Worm (Caenorhabditis elegans): ENCODE data around the gene decr-1.2.
A peak's percentile ranks its signal among the peaks of the same experiment; 100 is the strongest.

Gene decr-1.2

DNA sequence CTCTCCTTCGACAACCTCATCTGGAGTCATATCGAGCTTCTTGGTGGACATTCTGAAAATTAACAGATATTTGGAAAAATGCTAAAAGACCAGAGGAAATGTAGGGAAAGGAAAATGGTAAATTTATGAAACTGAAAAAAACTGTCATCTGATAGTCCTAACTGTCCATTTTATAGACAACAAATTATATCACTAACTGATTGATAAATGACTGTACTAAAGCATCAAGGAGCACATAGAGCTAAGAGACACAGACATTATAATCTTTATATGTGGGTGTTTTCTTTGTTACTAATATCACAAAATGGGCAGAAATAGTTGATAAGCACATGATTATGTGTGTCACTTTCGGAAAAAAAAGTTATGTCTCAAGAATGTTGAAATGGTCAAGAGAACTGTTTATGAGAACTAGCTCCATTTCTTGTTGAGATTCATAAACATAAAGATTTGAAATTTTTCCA lies 21.4 kb downstream of the decr-1.2 start, which contains the start of gene F54C9.3:
TSS of gene F54C9.3 (minus strand) at position 51 of the 461 bp plus-strand sequence.
- TF ChIP-seq aly-2 (tag; optimal IDR thresholded peaks at IDR 0.05) (no peak), madf-9 (GFP tag; conservative IDR thresholded peaks at IDR 0.05) (no peak), php-3 (GFP tag; IDR thresholded peaks at IDR 0.05) (peak; percentile 99), Y75B8A.6 (GFP tag; IDR thresholded peaks at IDR 0.05) (no peak), nhr-76 (tag; optimal IDR thresholded peaks at IDR 0.05) (no peak), nhr-237 (tag; optimal IDR thresholded peaks at IDR 0.05) (no peak), nhr-25 (tag; optimal IDR thresholded peaks at IDR 0.05; ENCODE audit: borderline replicate concordance, insufficient read depth) (no peak), F44E2.7 (GFP tag; IDR thresholded peaks at IDR 0.05) (no peak), fkh-10 (GFP tag; optimal IDR thresholded peaks at IDR 0.05) (no peak), nhr-11 (tag; optimal IDR thresholded peaks at IDR 0.05) (no peak), ceh-28 (tag; optimal IDR thresholded peaks at IDR 0.05) (no peak), vab-7 (GFP tag; IDR thresholded peaks at IDR 0.05) (no peak), nhr-28 (tag; optimal IDR thresholded peaks at IDR 0.05) (peak; percentile 95), saeg-2 (GFP tag; IDR thresholded peaks at IDR 0.05) (no peak), nhr-6 (tag; optimal IDR thresholded peaks at IDR 0.05) (no peak), nhr-48 (tag; optimal IDR thresholded peaks at IDR 0.05) (peak; percentile 30), lin-29 (GFP tag; IDR thresholded peaks at IDR 0.05) (no peak), lin-15B (tag; optimal IDR thresholded peaks at IDR 0.05) (no peak), aha-1 (tag) (no peak), ztf-7 (tag; optimal IDR thresholded peaks at IDR 0.05) (no peak), ctbp-1 (GFP tag; IDR thresholded peaks at IDR 0.05) (no peak), hlh-30 (tag; optimal IDR thresholded peaks at IDR 0.05; ENCODE audit: insufficient read depth) (peak; percentile 50), dve-1 (tag; optimal IDR thresholded peaks at IDR 0.05; ENCODE audit: insufficient read depth) (peak; percentile 92), ceh-20 (GFP tag; IDR thresholded peaks at IDR 0.05) (peak; percentile 96), nhr-41 (GFP tag; IDR thresholded peaks at IDR 0.05) (no peak), rbr-2 (tag; optimal IDR thresholded peaks at IDR 0.05) (no peak), nhr-10 (tag; optimal IDR thresholded peaks at IDR 0.05) (no peak), hmg-1.1 (GFP tag; IDR thresholded peaks at IDR 0.05) (no peak), D1046.2 (GFP tag; IDR thresholded peaks at IDR 0.05) (no peak), snpc-4 (tag; optimal IDR thresholded peaks at IDR 0.05) (no peak), mxl-3 (GFP tag; optimal IDR thresholded peaks at IDR 0.05) (no peak), lin-1 (GFP tag; IDR thresholded peaks at IDR 0.05) (peak; percentile 62), attf-4 (tag; optimal IDR thresholded peaks at IDR 0.05) (no peak), dmd-9 (GFP tag; IDR thresholded peaks at IDR 0.05) (no peak), pha-4 (GFP tag; IDR thresholded peaks at IDR 0.05) (no peak), pha-4 (tag; optimal IDR thresholded peaks at IDR 0.05) (no peak), lim-7 (GFP tag; IDR thresholded peaks at IDR 0.05) (no peak), cey-2 (tag; optimal IDR thresholded peaks at IDR 0.05; ENCODE audit: borderline replicate concordance, insufficient read depth) (no peak), spr-1 (tag; optimal IDR thresholded peaks at IDR 0.05) (no peak), snpc-1.2 (GFP tag; IDR thresholded peaks at IDR 0.05) (no peak), ces-1 (GFP tag; optimal IDR thresholded peaks at IDR 0.05) (no peak), zfp-2 (tag; optimal IDR thresholded peaks at IDR 0.05) (no peak), F37D6.2 (tag; optimal IDR thresholded peaks at IDR 0.05) (no peak), ama-1 (optimal IDR thresholded peaks at IDR 0.05) (peak; percentile 25), R02D3.7 (tag; optimal IDR thresholded peaks at IDR 0.05) (no peak), daf-12 (tag; optimal IDR thresholded peaks at IDR 0.05) (no peak), T20F7.1 (GFP tag; optimal IDR thresholded peaks at IDR 0.05) (peak; percentile 48), daf-16 (GFP tag; optimal IDR thresholded peaks at IDR 0.05) (peak in 1 of 2 experiments; percentile 14), daf-16 (tag; optimal IDR thresholded peaks at IDR 0.05) (peak; percentile 84), fos-1 (tag; optimal IDR thresholded peaks at IDR 0.05) (no peak), unc-130 (GFP tag; optimal IDR thresholded peaks at IDR 0.05) (no peak), zfp-3 (GFP tag; conservative IDR thresholded peaks at IDR 0.05) (no peak), ceh-62 (tag; optimal IDR thresholded peaks at IDR 0.05) (no peak)
